Worm (Caenorhabditis elegans): ENCODE data around the gene mig-18.

ce11 chrIII:13377249-13377648 is 25.8 kb upstream of the mig-18 start:
- no peak for TF ChIP-seq flt-1 (GFP tag; IDR thresholded peaks at IDR 0.05)
- no peak for TF ChIP-seq ref-1 (GFP tag; conservative IDR thresholded peaks at IDR 0.05)
- no peak for TF ChIP-seq T22C8.4 (GFP tag; IDR thresholded peaks at IDR 0.05)
- TF ChIP-seq klf-2 (GFP tag; conservative IDR thresholded peaks at IDR 0.05) = no peak
- no peak for TF ChIP-seq med-1 (GFP tag; optimal IDR thresholded peaks at IDR 0.05; ENCODE audit: insufficient read depth)
